Worm (Caenorhabditis elegans): ENCODE results near the gene B0304.4.

B0304.4 gene

ce11 chrII:4482021-4482420, 41.0 kb downstream of the B0304.4 start, which contains the start of gene T05C1.2:
TSS of gene T05C1.2 (minus strand) at chrII:4482121.
- TF ChIP-seq nhr-76 (tag; optimal IDR thresholded peaks at IDR 0.05): no peak
- TF ChIP-seq dpl-1 (GFP tag; optimal IDR thresholded peaks at IDR 0.05): no peak
- no peak for TF ChIP-seq ceh-88 (GFP tag; IDR thresholded peaks at IDR 0.05)
- TF ChIP-seq nhr-85 (tag): no peak
- no peak for TF ChIP-seq pag-3 (tag; optimal IDR thresholded peaks at IDR 0.05; ENCODE audit: borderline replicate concordance, insufficient read depth)
- no peak for TF ChIP-seq ztf-11 (tag; optimal IDR thresholded peaks at IDR 0.05)
- no peak for TF ChIP-seq fkh-4 (tag; optimal IDR thresholded peaks at IDR 0.05; ENCODE audit: borderline replicate concordance)
- TF ChIP-seq sup-37 (GFP tag; optimal IDR thresholded peaks at IDR 0.05): no peak
- no peak for TF ChIP-seq lir-3 (tag; optimal IDR thresholded peaks at IDR 0.05; ENCODE audit: poor library complexity)
- no peak for TF ChIP-seq mep-1 (tag; optimal IDR thresholded peaks at IDR 0.05)
- no peak for TF ChIP-seq dsc-1 (tag; optimal IDR thresholded peaks at IDR 0.05)
- TF ChIP-seq C04F5.9 (tag; optimal IDR thresholded peaks at IDR 0.05): no peak
- TF ChIP-seq unc-62 (GFP tag; optimal IDR thresholded peaks at IDR 0.05): no peak
- TF ChIP-seq jun-1 (tag; optimal IDR thresholded peaks at IDR 0.05): no peak
- TF ChIP-seq aly-2 (tag; optimal IDR thresholded peaks at IDR 0.05): no peak

DNA sequence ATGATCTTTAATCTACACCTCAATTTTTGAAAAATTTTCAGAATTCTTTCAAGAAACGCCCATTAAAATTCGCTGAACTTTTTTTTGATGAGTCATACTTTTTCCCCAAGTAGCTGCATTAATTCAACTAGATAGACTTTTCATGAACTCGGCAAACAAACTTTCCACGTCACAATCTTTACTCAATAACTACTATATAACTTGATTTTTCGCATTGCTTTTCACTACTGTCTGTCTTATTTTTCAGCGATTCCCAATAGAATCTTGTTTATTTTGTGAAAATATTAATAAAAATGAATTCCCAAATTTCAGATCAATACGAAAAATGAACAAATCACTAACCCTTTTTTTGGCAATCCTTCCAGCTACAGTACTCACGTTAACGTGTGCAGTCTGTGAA, 44.7 kb downstream of the B0304.4 start, which contains the start of gene T05C1.1:
TSS of gene T05C1.1 (plus strand) at position 301 of the 400 bp plus-strand sequence.
- TF ChIP-seq nhr-84 (tag; optimal IDR thresholded peaks at IDR 0.05): no peak
- TF ChIP-seq egl-13 (tag; optimal IDR thresholded peaks at IDR 0.05): no peak
- TF ChIP-seq sup-37 (GFP tag; optimal IDR thresholded peaks at IDR 0.05): no peak
- no peak for TF ChIP-seq snpc-4 (tag; optimal IDR thresholded peaks at IDR 0.05)
- TF ChIP-seq alr-1 (tag; optimal IDR thresholded peaks at IDR 0.05; ENCODE audit: borderline replicate concordance): no peak
- TF ChIP-seq lin-35 (GFP tag; optimal IDR thresholded peaks at IDR 0.05): no peak
- TF ChIP-seq Y116A8C.19 (tag; optimal IDR thresholded peaks at IDR 0.05; ENCODE audit: borderline replicate concordance): no peak
- no peak for TF ChIP-seq tlp-1 (tag; optimal IDR thresholded peaks at IDR 0.05)
- TF ChIP-seq lin-14 (GFP tag; optimal IDR thresholded peaks at IDR 0.05): no peak
- no peak for TF ChIP-seq fkh-10 (GFP tag; optimal IDR thresholded peaks at IDR 0.05)
- TF ChIP-seq unc-62 (GFP tag; optimal IDR thresholded peaks at IDR 0.05): no peak
- no peak for TF ChIP-seq F16B12.6 (tag; optimal IDR thresholded peaks at IDR 0.05)
- TF ChIP-seq irx-1 (tag; optimal IDR thresholded peaks at IDR 0.05): no peak
- no peak for TF ChIP-seq lir-3 (tag; optimal IDR thresholded peaks at IDR 0.05; ENCODE audit: poor library complexity)
- TF ChIP-seq hlh-4 (tag; optimal IDR thresholded peaks at IDR 0.05): no peak
- TF ChIP-seq ceh-88 (GFP tag; IDR thresholded peaks at IDR 0.05): no peak

DNA sequence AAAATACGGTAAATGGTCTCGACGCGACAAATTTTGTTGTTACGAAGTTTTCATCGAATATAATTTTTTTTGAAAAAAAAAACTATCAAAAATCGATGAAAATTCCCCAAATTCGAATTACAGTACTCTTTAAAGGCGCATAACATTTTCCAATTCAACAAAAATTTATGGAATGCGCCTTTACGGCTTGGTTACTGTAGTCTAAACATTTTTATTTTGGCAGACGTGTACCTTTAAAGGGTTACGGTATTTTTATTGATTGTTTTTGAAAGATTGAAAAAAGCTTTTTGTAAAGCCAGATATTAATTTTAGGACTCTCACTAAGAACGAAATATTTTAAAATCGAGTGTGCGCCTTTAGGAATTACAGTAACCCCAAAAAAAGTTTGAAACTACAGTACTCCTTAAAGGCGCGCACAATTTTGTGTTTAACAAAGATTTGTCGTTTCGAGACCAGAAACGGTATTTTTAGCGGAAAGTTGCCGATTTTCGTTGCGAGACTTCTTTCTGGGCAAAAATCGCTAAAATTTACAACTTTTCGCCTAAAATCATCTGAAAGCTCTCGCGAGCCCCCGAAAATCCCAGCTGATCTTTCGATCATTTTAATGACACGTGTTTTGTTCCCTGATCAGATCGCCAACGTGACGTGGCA, 48.9 kb downstream of the B0304.4 start:
- TF ChIP-seq efl-1 (optimal IDR thresholded peaks at IDR 0.05): no peak
- TF ChIP-seq efl-1 (GFP tag; optimal IDR thresholded peaks at IDR 0.05 in 1 of 2): peak in 1 of 2 experiments; percentile 59
- TF ChIP-seq swsn-7 (tag; optimal IDR thresholded peaks at IDR 0.05): no peak

All from whole organism, L1 larva.